Worm (Caenorhabditis elegans) whole organism, young adult: ENCODE measurements around the gene srj-5.

ENCODE experiments used
- B0261.1 ChIP-seq: sonication (generic microtip); optimal IDR thresholded peaks from 2 replicates; lab custom pipeline; 2016; ENCODE audit warnings: mild to moderate bottlenecking, missing genetic modification characterization, moderate library complexity, missing compliant biosample characterization
- F22D6.2 ChIP-seq: sonication (generic microtip); optimal IDR thresholded peaks from 2 replicates; lab custom pipeline; 2016; ENCODE audit warnings: mild to moderate bottlenecking, missing genetic modification characterization, missing compliant biosample characterization
- F23B12.7 ChIP-seq: sonication (generic microtip); optimal IDR thresholded peaks from 2 replicates; lab custom pipeline; 2017; ENCODE audit warnings: missing genetic modification characterization, mild to moderate bottlenecking, missing compliant biosample characterization, antibody characterized with exemption, moderate library complexity; ENCODE audit not compliant: insufficient read depth
- F55B11.4 ChIP-seq: sonication (generic microtip); optimal IDR thresholded peaks from 2 replicates; lab custom pipeline; 2016; ENCODE audit warnings: missing compliant biosample characterization, missing genetic modification characterization, borderline replicate concordance; ENCODE audit not compliant: insufficient read depth
- K12H6.12 ChIP-seq: fragments of 200-800 bp; sonication (Bioruptor generic); optimal IDR thresholded peaks from 2 replicates; lab custom pipeline; 2018; ENCODE audit warnings: mild to moderate bottlenecking, missing genetic modification characterization, missing compliant biosample characterization
- Y53F4B.3 ChIP-seq: fragments of 200-800 bp; sonication (Bioruptor generic); IDR thresholded peaks from 2 replicates; pipeline ENCODE4 v1.3.6; 2022; ENCODE audit warnings: missing genetic modification reagents, missing genetic modification characterization, missing compliant biosample characterization
- Y67H2A.10 ChIP-seq: fragments of 200-800 bp; sonication (Bioruptor generic); conservative IDR thresholded peaks from 2 replicates; pipeline ENCODE4 v1.3.6; 2022; ENCODE audit warnings: missing genetic modification reagents, missing genetic modification characterization, missing compliant biosample characterization
- ZK185.1 ChIP-seq: sonication (generic microtip); optimal IDR thresholded peaks from 2 replicates; lab custom pipeline; 2016; ENCODE audit warnings: mild to moderate bottlenecking, missing genetic modification characterization, missing compliant biosample characterization; ENCODE audit not compliant: poor library complexity, severe bottlenecking
- aptf-3 ChIP-seq: fragments of 200-800 bp; sonication (Bioruptor generic); IDR thresholded peaks from 2 replicates; pipeline ENCODE4 v1.3.6; 2022; ENCODE audit warnings: missing genetic modification characterization, missing compliant biosample characterization
- bed-1 ChIP-seq: fragments of 200-800 bp; sonication (Bioruptor generic); IDR thresholded peaks from 2 replicates; pipeline ENCODE4 v1.3.6; 2022; ENCODE audit warnings: missing genetic modification reagents, missing genetic modification characterization, missing compliant biosample characterization
- ceh-100 ChIP-seq: fragments of 200-800 bp; sonication (Bioruptor generic); IDR thresholded peaks from 2 replicates; pipeline ENCODE4 v1.3.6; 2022; ENCODE audit warnings: missing genetic modification reagents, missing genetic modification characterization, missing compliant biosample characterization
- ceh-27 ChIP-seq: fragments of 200-800 bp; sonication (Bioruptor generic); optimal IDR thresholded peaks from 2 replicates; lab custom pipeline; 2018; ENCODE audit warnings: mild to moderate bottlenecking, missing genetic modification characterization, moderate library complexity, missing compliant biosample characterization
- ceh-79 ChIP-seq: sonication (generic microtip); optimal IDR thresholded peaks from 2 replicates; lab custom pipeline; 2017; ENCODE audit warnings: mild to moderate bottlenecking, missing genetic modification characterization, missing compliant biosample characterization
- ceh-91 ChIP-seq: fragments of 200-800 bp; sonication (Bioruptor generic); IDR thresholded peaks from 2 replicates; pipeline ENCODE4 v1.3.6; 2022; ENCODE audit warnings: missing genetic modification reagents, missing genetic modification characterization, missing compliant biosample characterization
- chd-7 ChIP-seq: sonication (generic microtip); optimal IDR thresholded peaks from 2 replicates; lab custom pipeline; 2016; ENCODE audit warnings: mild to moderate bottlenecking, missing genetic modification characterization, moderate library complexity, missing compliant biosample characterization
- dpff-1 ChIP-seq: sonication (generic microtip); optimal IDR thresholded peaks from 2 replicates; lab custom pipeline; 2017; ENCODE audit warnings: mild to moderate bottlenecking, missing genetic modification characterization, missing compliant biosample characterization
- egl-18 ChIP-seq: fragments of 200-800 bp; sonication (Bioruptor generic); IDR thresholded peaks from 2 replicates; pipeline ENCODE4 v1.3.6; 2022; ENCODE audit warnings: missing genetic modification reagents, missing genetic modification characterization, missing compliant biosample characterization
- egrh-3 ChIP-seq: fragments of 200-800 bp; sonication (Bioruptor generic); IDR thresholded peaks from 2 replicates; pipeline ENCODE4 v1.3.6; 2022; ENCODE audit warnings: missing genetic modification reagents, missing genetic modification characterization, missing compliant biosample characterization
- hmg-20 ChIP-seq: fragments of 200-800 bp; sonication (Bioruptor generic); IDR thresholded peaks from 2 replicates; pipeline ENCODE4 v1.3.6; 2022; ENCODE audit warnings: missing genetic modification reagents, missing genetic modification characterization, missing compliant biosample characterization
- hsf-1 ChIP-seq: fragments of 200-800 bp; sonication (Bioruptor generic); IDR thresholded peaks from 2 replicates; pipeline ENCODE4 v1.3.6; 2022; ENCODE audit warnings: missing genetic modification reagents, missing genetic modification characterization, missing compliant biosample characterization
- lag-1 ChIP-seq: fragments of 200-800 bp; sonication (Bioruptor generic); IDR thresholded peaks from 2 replicates; pipeline ENCODE4 v1.3.6; 2022; ENCODE audit warnings: missing genetic modification reagents, missing genetic modification characterization, missing compliant biosample characterization
- let-526 ChIP-seq: fragments of 200-800 bp; sonication (Bioruptor generic); IDR thresholded peaks from 2 replicates; pipeline ENCODE4 v1.3.6; 2022; ENCODE audit warnings: missing genetic modification reagents, missing genetic modification characterization, missing compliant biosample characterization
- let-607 ChIP-seq, 2 experiments: fragments of 200-800 bp in 1 of 2; sonication (Bioruptor generic) in 1 of 2; sonication (generic microtip) in 1 of 2; optimal IDR thresholded peaks; 2 replicates each; lab custom pipeline; 2016 to 2018; ENCODE audit warnings: mild to moderate bottlenecking in 2 of 2, missing compliant biosample characterization in 2 of 2, missing genetic modification characterization in 2 of 2, moderate library complexity in 2 of 2, missing genotype in 1 of 2
- madf-10 ChIP-seq: sonication (generic microtip); optimal IDR thresholded peaks from 2 replicates; lab custom pipeline; 2016; ENCODE audit warnings: mild to moderate bottlenecking, missing genetic modification characterization, missing compliant biosample characterization
- madf-3 ChIP-seq: fragments of 200-800 bp; sonication (Bioruptor generic); IDR thresholded peaks from 2 replicates; pipeline ENCODE4 v1.3.6; 2022; ENCODE audit warnings: missing genetic modification reagents, missing genetic modification characterization, missing compliant biosample characterization
- mes-4 ChIP-seq: sonication (generic microtip); optimal IDR thresholded peaks from 2 replicates; lab custom pipeline; 2016; ENCODE audit warnings: missing genotype, missing genetic modification characterization, missing compliant biosample characterization
- mxl-1 ChIP-seq: sonication (generic microtip); optimal IDR thresholded peaks from 2 replicates; lab custom pipeline; 2016; ENCODE audit warnings: missing genetic modification characterization, missing compliant biosample characterization
- nhr-179 ChIP-seq: sonication (generic microtip); optimal IDR thresholded peaks from 2 replicates; lab custom pipeline; 2016; ENCODE audit warnings: mild to moderate bottlenecking, missing genetic modification characterization, missing compliant biosample characterization
- snpc-1.3 ChIP-seq: sonication (generic microtip); optimal IDR thresholded peaks from 2 replicates; lab custom pipeline; 2017; ENCODE audit warnings: missing genetic modification characterization, mild to moderate bottlenecking, missing compliant biosample characterization, antibody characterized with exemption, moderate library complexity, missing genotype, missing genetic modification reagents; ENCODE audit not compliant: insufficient read depth
- snpc-3.4 ChIP-seq: sonication (generic microtip); optimal IDR thresholded peaks from 2 replicates; lab custom pipeline; 2017; ENCODE audit warnings: missing genetic modification characterization, mild to moderate bottlenecking, missing compliant biosample characterization, antibody characterized with exemption, moderate library complexity, missing genotype, missing genetic modification reagents
- snpc-4 ChIP-seq, 5 experiments: fragments of 150-350 bp in 1 of 5; sonication (generic microtip) in 4 of 5; optimal IDR thresholded peaks; 2 replicates each; lab custom pipeline; 2014 to 2018; ENCODE audit warnings: missing genetic modification characterization in 5 of 5, missing biosample characterization in 3 of 5, antibody characterized with exemption in 2 of 5, mild to moderate bottlenecking in 2 of 5, missing compliant biosample characterization in 2 of 5, missing genotype in 2 of 5, moderate library complexity in 2 of 5, missing genetic modification reagents in 1 of 5
- tbp1 ChIP-seq: fragments of 200-800 bp; sonication (Bioruptor generic); optimal IDR thresholded peaks from 2 replicates; lab custom pipeline; 2018; ENCODE audit warnings: mild to moderate bottlenecking, missing genetic modification characterization, missing compliant biosample characterization
- xnd-1 ChIP-seq: sonication (generic microtip); optimal IDR thresholded peaks from 2 replicates; lab custom pipeline; 2016; ENCODE audit warnings: missing genotype, missing genetic modification reagents, missing genetic modification characterization, missing compliant biosample characterization
- zim-3 ChIP-seq: sonication (generic microtip); optimal IDR thresholded peaks from 2 replicates; lab custom pipeline; 2017; ENCODE audit warnings: mild to moderate bottlenecking, missing genetic modification characterization, moderate library complexity, missing compliant biosample characterization
- ztf-3 ChIP-seq: fragments of 200-800 bp; sonication (Bioruptor generic); optimal IDR thresholded peaks from 2 replicates; lab custom pipeline; 2018; ENCODE audit warnings: mild to moderate bottlenecking, missing genetic modification characterization, missing compliant biosample characterization

Gene srj-5

ce11 chrV:660210-660609, 7.4 kb upstream of the srj-5 start, which contains the start of gene F31F4.17:
F31F4.17 (minus strand) TSS chrV:660310.
- TF ChIP-seq K12H6.12 (tag; lab: Kevin White, UChicago): no peak
- no peak for TF ChIP-seq F23B12.7 (tag; lab: Kevin White, UChicago)
- no peak for TF ChIP-seq snpc-3.4 (tag; lab: Kevin White, UChicago)
- TF ChIP-seq bed-1 (GFP tag; lab: Robert Waterston, UW): no peak
- no peak for TF ChIP-seq mxl-1 (tag; lab: Kevin White, UChicago)
- no peak for TF ChIP-seq aptf-3 (GFP tag; lab: Robert Waterston, UW)
- no peak for TF ChIP-seq mes-4 (tag; lab: Kevin White, UChicago)
- no peak for TF ChIP-seq F55B11.4
- TF ChIP-seq madf-10 (tag; lab: Kevin White, UChicago): no peak
- no peak for TF ChIP-seq Y67H2A.10
- no peak for TF ChIP-seq hmg-20 (GFP tag; lab: Robert Waterston, UW)
- TF ChIP-seq egl-18: no peak

DNA sequence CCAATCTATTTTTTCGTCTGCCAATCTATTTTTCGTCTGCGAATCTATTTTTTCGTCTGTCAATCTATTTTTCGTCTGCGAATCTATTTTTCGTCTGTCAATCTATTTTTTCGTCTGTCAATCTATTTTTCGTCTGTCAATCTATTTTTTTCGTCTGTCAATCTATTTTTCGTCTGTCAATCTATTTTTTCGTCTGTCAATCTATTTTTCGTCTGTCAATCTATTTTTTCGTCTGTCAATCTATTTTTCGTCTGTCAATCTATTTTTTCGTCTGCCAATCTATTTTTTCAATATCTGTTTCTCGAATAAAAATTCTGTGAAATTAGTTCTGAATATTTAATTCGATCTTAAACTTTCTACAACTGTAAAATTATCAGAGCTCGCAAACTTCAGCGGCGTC, 5.3 kb upstream of the srj-5 start:
- TF ChIP-seq hsf-1 (0 out of 2 replicates have a peak, but pooled peaks have one; percentile 35), ceh-91 (GFP tag; lab: Robert Waterston, UW) (peak; percentile 44; the same call in 1 of the 2 replicates), Y53F4B.3 (GFP tag; lab: Robert Waterston, UW) (peak; percentile 99; the same call in 1 of the 2 replicates), egrh-3 (GFP tag; lab: Robert Waterston, UW) (peak; percentile 92), madf-3 (GFP tag; lab: Robert Waterston, UW) (peak; percentile 74; the same call in 1 of the 2 replicates)

DNA sequence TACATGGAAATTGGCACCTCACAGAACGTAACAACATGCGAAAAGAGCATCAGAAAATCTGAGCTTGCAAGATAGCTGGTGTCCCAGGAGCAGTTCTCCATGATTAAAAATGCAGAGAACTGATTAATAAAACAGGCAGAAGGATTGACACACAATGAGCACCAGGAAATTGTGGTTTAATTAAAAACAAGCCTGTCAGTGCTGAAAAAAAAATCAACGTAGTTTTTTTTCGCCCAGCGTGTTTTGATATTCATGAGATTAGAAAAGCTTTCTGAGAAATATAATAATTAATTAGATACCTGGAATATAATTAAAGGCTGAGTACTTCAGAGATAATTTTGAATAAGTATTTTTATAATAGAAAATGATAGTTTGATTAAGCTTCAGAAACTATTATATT, 4.8 kb upstream of the srj-5 start, which contains the start of gene srh-246:
TSS of gene srh-246 (minus strand) at position 101 of the 400 bp plus-strand sequence.
- TF ChIP-seq dpff-1 (no peak), ceh-27 (no peak), Y67H2A.10 (no peak), nhr-179 (tag; lab: Kevin White, UChicago) (no peak), ZK185.1 (tag; lab: Kevin White, UChicago) (no peak), lag-1 (GFP tag; lab: Robert Waterston, UW) (no peak), ceh-100 (GFP tag; lab: Robert Waterston, UW) (no peak), let-526 (GFP tag; lab: Robert Waterston, UW) (no peak), F22D6.2 (tag; lab: Kevin White, UChicago) (no peak), ztf-3 (GFP tag; lab: Kevin White, UChicago) (no peak), snpc-1.3 (tag; lab: Kevin White, UChicago) (no peak), chd-7 (tag; lab: Kevin White, UChicago) (no peak), let-607 (tag; optimal IDR thresholded peaks at IDR 0.05; lab: Kevin White, UChicago) (no peak), xnd-1 (no peak), tbp1 (no peak), zim-3 (no peak)

ce11 chrV:655823-656222, 3.0 kb upstream of the srj-5 start, which contains the start of gene srh-245:
srh-245 (minus strand) TSS chrV:655923.
- TF ChIP-seq ceh-79 (tag; lab: Kevin White, UChicago) (no peak), snpc-4 (GFP tag; optimal IDR thresholded peaks at IDR 0.05; lab: Kevin White, UChicago) (no peak), snpc-4 (tag; optimal IDR thresholded peaks at IDR 0.05; lab: Kevin White, UChicago) (no peak), B0261.1 (tag; lab: Kevin White, UChicago) (no peak)
- TF ChIP-seq, all 124 proteins: peak for 0
